Fruit fly (Drosophila melanogaster) whole organism, embryonic: ENCODE data around the gene CG32573.

Experiments used
- CG11723 ChIP-seq: fragments of 200-800 bp; sonication (Bioruptor generic); optimal IDR thresholded peaks from 2 replicates; lab custom pipeline; 2017; ENCODE audit warnings: missing biosample characterization, mild to moderate bottlenecking, missing genetic modification characterization
- CG2199 ChIP-seq: fragments of 200-800 bp; sonication (Bioruptor generic); IDR thresholded peaks from 3 replicates; pipeline ENCODE4 v1.3.6; 2022; ENCODE audit warnings: missing biosample characterization, missing genetic modification characterization
- CG4360 ChIP-seq: fragments of 200-800 bp; sonication (Bioruptor generic); IDR thresholded peaks from 2 replicates; pipeline ENCODE4 v1.3.6; 2022; ENCODE audit warnings: missing biosample characterization, missing genetic modification characterization
- CG5180 ChIP-seq: fragments of 200-800 bp; sonication (Bioruptor generic); optimal IDR thresholded peaks from 3 replicates; lab custom pipeline; 2017; ENCODE audit warnings: missing biosample characterization, missing genetic modification characterization, mild to moderate bottlenecking, moderate library complexity, missing genetic modification reagents
- GATAe ChIP-seq: fragments of 200-800 bp; sonication (Bioruptor generic); conservative IDR thresholded peaks from 2 replicates; pipeline ENCODE4 v1.3.6; 2022; ENCODE audit warnings: missing biosample characterization, missing genetic modification characterization
- ash1 ChIP-seq: fragments of 200-800 bp; sonication (Bioruptor generic); optimal IDR thresholded peaks from 2 replicates; lab custom pipeline; 2018; ENCODE audit warnings: missing biosample characterization, mild to moderate bottlenecking, missing genetic modification characterization
- exex ChIP-seq: fragments of 200-800 bp; sonication (Bioruptor generic); optimal IDR thresholded peaks from 4 replicates; lab custom pipeline; 2018; ENCODE audit warnings: missing biosample characterization, mild to moderate bottlenecking, missing genetic modification characterization, moderate library complexity
- grn ChIP-seq: fragments of 200-800 bp; sonication (Bioruptor generic); optimal IDR thresholded peaks from 3 replicates; lab custom pipeline; 2017; ENCODE audit warnings: missing biosample characterization, missing genetic modification characterization
- klu ChIP-seq: fragments of 200-800 bp; sonication (Bioruptor generic); IDR thresholded peaks from 2 replicates; pipeline ENCODE4 v1.3.6; 2022; ENCODE audit warnings: missing biosample characterization, missing genetic modification characterization
- sug ChIP-seq: fragments of 200-800 bp; optimal IDR thresholded peaks from 2 replicates; lab custom pipeline; 2019; ENCODE audit warnings: missing biosample characterization, mild to moderate bottlenecking, missing genetic modification characterization, moderate library complexity

Gene CG32573

dm6 chrX:16701941-16702340 is 50.8 kb downstream of the CG32573 start, which contains the start of gene sphe:
Gene sphe, minus strand, starts transcription at chrX:16701972.
- TF ChIP-seq exex (tag; lab: Kevin White, UChicago) (peak; percentile 61), CG5180 (GFP tag; lab: Kevin White, UChicago) (no peak), CG4360 (GFP tag; lab: Robert Waterston, UW) (no peak), CG11723 (no peak), grn (GFP tag; lab: Kevin White, UChicago) (peak; percentile 35), CG2199 (GFP tag; lab: Robert Waterston, UW) (no peak), sug (tag; lab: Kevin White, UChicago) (peak; percentile 9), ash1 (GFP tag; lab: Kevin White, UChicago) (no peak), klu (GFP tag; lab: Robert Waterston, UW) (no peak), GATAe (peak; percentile 46)
